Fruit fly (Drosophila melanogaster): ENCODE results near the gene CG4789.

DNA sequence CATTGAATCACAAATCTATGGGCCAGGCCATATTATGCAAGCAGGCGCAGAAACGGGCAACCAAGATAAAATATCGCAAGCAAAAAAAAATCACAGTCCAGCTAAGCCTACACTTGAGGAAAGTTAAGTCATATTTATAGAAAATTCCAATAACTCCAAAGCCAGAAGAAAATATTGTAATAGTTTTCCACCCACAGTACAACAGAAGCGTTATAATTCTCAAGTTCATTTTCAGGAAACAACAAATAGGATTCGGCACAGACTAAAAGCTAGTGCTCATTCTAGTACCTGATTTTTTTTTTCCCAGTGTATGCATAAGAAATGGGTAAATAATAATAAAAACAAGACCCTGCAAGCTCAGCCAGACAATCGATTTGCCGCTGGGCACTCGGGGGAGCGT, 34.9 kb upstream of the CG4789 start:
- TF ChIP-seq CG7372 (GFP tag; IDR thresholded peaks at IDR 0.05): no peak
- TF ChIP-seq inv (GFP tag; IDR thresholded peaks at IDR 0.05; ENCODE audit: partially characterized antibody): no peak
- no peak for TF ChIP-seq CG14710 (tag; optimal IDR thresholded peaks at IDR 0.05)
- no peak for TF ChIP-seq CG6854 (GFP tag; optimal IDR thresholded peaks at IDR 0.05)
- no peak for TF ChIP-seq Hmr (GFP tag; optimal IDR thresholded peaks at IDR 0.05)
- TF ChIP-seq gce (GFP tag; IDR thresholded peaks at IDR 0.05): no peak
- no peak for TF ChIP-seq CG6654 (GFP tag; optimal IDR thresholded peaks at IDR 0.05)
- TF ChIP-seq E2f1 (GFP tag; IDR thresholded peaks at IDR 0.05): no peak
- TF ChIP-seq CG30403 (GFP tag; optimal IDR thresholded peaks at IDR 0.05): no peak
- no peak for TF ChIP-seq CG12659 (GFP tag; optimal IDR thresholded peaks at IDR 0.05)
- TF ChIP-seq slp2 (GFP tag; optimal IDR thresholded peaks at IDR 0.05): no peak
- no peak for TF ChIP-seq CG10565 (GFP tag; optimal IDR thresholded peaks at IDR 0.05)

Data from whole organism, embryonic.